Worm (Caenorhabditis elegans) whole organism, L4 larva: ENCODE data around the gene T02C1.2.

Source experiments
- ama-1 ChIP-seq: fragments of 150-350 bp; optimal IDR thresholded peaks from 2 replicates; lab custom pipeline; 2014; ENCODE audit warnings: inconsistent platforms, mixed read lengths
- ces-1 ChIP-seq: fragments of 150-350 bp; sonication (generic microtip); optimal IDR thresholded peaks from 4 replicates; lab custom pipeline; 2014; ENCODE audit warnings: missing biosample characterization, missing genetic modification reagents, missing genetic modification characterization
- daf-19 ChIP-seq: fragments of 200-800 bp; sonication (Bioruptor generic); conservative IDR thresholded peaks from 2 replicates; pipeline ENCODE4 v1.3.6; 2022; ENCODE audit warnings: missing genetic modification characterization, missing compliant biosample characterization
- fkh-10 ChIP-seq: fragments of 150-350 bp; optimal IDR thresholded peaks from 2 replicates; lab custom pipeline; 2014; ENCODE audit warnings: missing biosample characterization, missing genetic modification reagents, missing genetic modification characterization
- hmg-1.1 ChIP-seq: fragments of 200-800 bp; sonication (Bioruptor generic); IDR thresholded peaks from 2 replicates; pipeline ENCODE4 v1.3.6; 2022; ENCODE audit warnings: missing genetic modification reagents, missing genetic modification characterization, missing compliant biosample characterization
- lin-15B ChIP-seq: fragments of 150-350 bp; sonication (generic microtip); optimal IDR thresholded peaks from 3 replicates; lab custom pipeline; 2014; ENCODE audit warnings: missing biosample characterization, missing genetic modification characterization
- nhr-237 ChIP-seq: sonication (generic microtip); optimal IDR thresholded peaks from 2 replicates; lab custom pipeline; 2017; ENCODE audit warnings: missing biosample characterization, missing genetic modification characterization
- nhr-25 ChIP-seq: sonication (generic microtip); optimal IDR thresholded peaks from 2 replicates; lab custom pipeline; 2017; ENCODE audit warnings: missing genetic modification characterization, mild to moderate bottlenecking, missing compliant biosample characterization, antibody characterized with exemption, moderate library complexity, borderline replicate concordance; ENCODE audit not compliant: insufficient read depth
- nhr-76 ChIP-seq: fragments of 150-350 bp; optimal IDR thresholded peaks from 2 replicates; lab custom pipeline; 2014; ENCODE audit warnings: missing biosample characterization, missing genetic modification characterization
- unc-39 ChIP-seq: sonication (generic microtip); optimal IDR thresholded peaks from 2 replicates; lab custom pipeline; 2017; ENCODE audit warnings: missing biosample characterization, missing genetic modification characterization

DNA sequence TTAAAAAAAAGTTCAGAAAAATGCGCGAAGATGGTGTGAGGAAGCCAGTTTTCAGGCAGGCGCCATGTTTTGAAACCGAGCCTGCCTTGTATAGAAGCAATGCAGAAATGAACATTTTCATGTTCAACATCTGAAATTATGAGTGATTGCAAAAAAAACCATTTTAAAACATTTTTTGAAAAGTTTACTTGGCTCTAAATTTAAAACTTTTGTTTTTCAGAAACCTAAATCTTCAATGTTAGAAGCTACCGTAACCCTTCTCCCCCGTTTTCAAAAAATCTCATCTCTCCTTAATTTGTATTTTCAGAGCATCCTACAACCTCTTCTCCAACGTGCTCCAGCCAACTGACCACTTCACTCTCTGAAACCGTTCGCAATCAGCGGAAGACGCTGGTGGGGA lies 30.7 kb downstream of the T02C1.2 start, which contains the start of gene fozi-1:
- TF ChIP-seq lin-15B (tag; lab: Kevin White, UChicago) (no peak), nhr-237 (tag; lab: Kevin White, UChicago) (no peak), nhr-25 (tag; lab: Kevin White, UChicago) (no peak), unc-39 (no peak), ama-1 (lab: Kevin White, UChicago) (no peak), fkh-10 (GFP tag; lab: Kevin White, UChicago) (no peak), hmg-1.1 (GFP tag; lab: Robert Waterston, UW) (no peak), daf-19 (GFP tag; lab: Robert Waterston, UW) (no peak), nhr-76 (tag; lab: Kevin White, UChicago) (no peak), ces-1 (GFP tag; lab: Kevin White, UChicago) (no peak)
